Worm (Caenorhabditis elegans) whole organism, L3 larva: ENCODE measurements around the gene ltd-1.

Source experiments
- R02D3.7 ChIP-seq: fragments of 150-350 bp; optimal IDR thresholded peaks from 2 replicates; lab custom pipeline; 2014; ENCODE audit warnings: missing biosample characterization, missing genetic modification characterization
- ZK546.5 ChIP-seq: sonication (generic microtip); optimal IDR thresholded peaks from 2 replicates; lab custom pipeline; 2017; ENCODE audit warnings: missing biosample characterization, missing genetic modification characterization
- aly-2 ChIP-seq: fragments of 150-350 bp; optimal IDR thresholded peaks from 2 replicates; lab custom pipeline; 2014; ENCODE audit warnings: missing biosample characterization, missing genetic modification characterization
- ama-1 ChIP-seq: fragments of 150-350 bp; optimal IDR thresholded peaks from 2 replicates; lab custom pipeline; 2018
- ceh-16 ChIP-seq: sonication (generic microtip); optimal IDR thresholded peaks from 2 replicates; lab custom pipeline; 2017; ENCODE audit warnings: missing biosample characterization, missing genetic modification characterization
- daf-12 ChIP-seq: fragments of 150-350 bp; optimal IDR thresholded peaks from 2 replicates; lab custom pipeline; 2014; ENCODE audit warnings: missing biosample characterization, missing genetic modification reagents, missing genetic modification characterization
- egl-27 ChIP-seq: sonication (generic microtip); optimal IDR thresholded peaks from 4 replicates; lab custom pipeline; 2017; ENCODE audit warnings: missing biosample characterization, missing genetic modification reagents, missing genetic modification characterization
- egl-5 ChIP-seq: fragments of 150-350 bp; optimal IDR thresholded peaks from 2 replicates; lab custom pipeline; 2017; ENCODE audit warnings: missing biosample characterization, missing genetic modification reagents, missing genetic modification characterization, inconsistent platforms
- elt-1 ChIP-seq: fragments of 150-350 bp; optimal IDR thresholded peaks from 2 replicates; lab custom pipeline; 2014; ENCODE audit warnings: missing biosample characterization, missing genetic modification characterization
- elt-2 ChIP-seq: sonication (generic microtip); optimal IDR thresholded peaks from 2 replicates; lab custom pipeline; 2016; ENCODE audit warnings: missing genetic modification reagents, mild to moderate bottlenecking, missing genetic modification characterization, missing compliant biosample characterization
- elt-3 ChIP-seq, 3 experiments: fragments of 150-350 bp in 1 of 3; sonication (generic microtip) in 2 of 3; optimal IDR thresholded peaks; 2 replicates in 2 of 3; 4 replicates in 1 of 3; lab custom pipeline; 2014 to 2017; ENCODE audit warnings: missing biosample characterization in 3 of 3, missing genetic modification characterization in 3 of 3
- eor-1 ChIP-seq, 2 experiments: fragments of 150-350 bp; optimal IDR thresholded peaks; 2 replicates each; lab custom pipeline; 2014 to 2018; ENCODE audit warnings: missing biosample characterization in 2 of 2, missing genetic modification characterization in 2 of 2
- fos-1 ChIP-seq: fragments of 150-350 bp; optimal IDR thresholded peaks from 2 replicates; lab custom pipeline; 2014; ENCODE audit warnings: missing biosample characterization, missing genetic modification characterization
- jun-1 ChIP-seq: fragments of 150-350 bp; optimal IDR thresholded peaks from 2 replicates; lab custom pipeline; 2014; ENCODE audit warnings: missing biosample characterization, missing genetic modification reagents, missing genetic modification characterization
- lin-15B ChIP-seq: fragments of 150-350 bp; optimal IDR thresholded peaks from 2 replicates; lab custom pipeline; 2014; ENCODE audit warnings: missing biosample characterization, missing genetic modification characterization
- lin-39 ChIP-seq: fragments of 150-350 bp; optimal IDR thresholded peaks from 2 replicates; lab custom pipeline; 2018; ENCODE audit warnings: missing biosample characterization, missing genetic modification reagents, missing genetic modification characterization
- lsy-12 ChIP-seq: sonication (generic microtip); optimal IDR thresholded peaks from 2 replicates; lab custom pipeline; 2016; ENCODE audit warnings: mild to moderate bottlenecking, missing genetic modification characterization, missing compliant biosample characterization
- mml-1 ChIP-seq: fragments of 150-350 bp; sonication (generic microtip); optimal IDR thresholded peaks from 3 replicates; lab custom pipeline; 2014; ENCODE audit warnings: missing biosample characterization, missing genetic modification characterization
- nfya-1 ChIP-seq: sonication (generic microtip); optimal IDR thresholded peaks from 2 replicates; lab custom pipeline; 2017; ENCODE audit warnings: missing genetic modification characterization, mild to moderate bottlenecking, missing compliant biosample characterization, antibody characterized with exemption, moderate library complexity; ENCODE audit not compliant: insufficient read depth
- nhr-11 ChIP-seq: fragments of 150-350 bp; optimal IDR thresholded peaks from 2 replicates; lab custom pipeline; 2014; ENCODE audit warnings: missing biosample characterization, missing genetic modification characterization
- nhr-23 ChIP-seq: fragments of 150-350 bp; optimal IDR thresholded peaks from 2 replicates; lab custom pipeline; 2014; ENCODE audit warnings: missing biosample characterization, missing genetic modification reagents, missing genetic modification characterization
- nhr-237 ChIP-seq: fragments of 150-350 bp; optimal IDR thresholded peaks from 2 replicates; lab custom pipeline; 2014; ENCODE audit warnings: missing biosample characterization, missing genetic modification characterization
- nhr-25 ChIP-seq: sonication (generic microtip); optimal IDR thresholded peaks from 2 replicates; lab custom pipeline; 2017; ENCODE audit warnings: missing biosample characterization, missing genetic modification characterization
- nhr-43 ChIP-seq: sonication (generic microtip); optimal IDR thresholded peaks from 2 replicates; lab custom pipeline; 2016; ENCODE audit warnings: mild to moderate bottlenecking, missing genetic modification characterization, missing compliant biosample characterization; ENCODE audit not compliant: poor library complexity, severe bottlenecking
- nhr-76 ChIP-seq: fragments of 150-350 bp; sonication (generic microtip); optimal IDR thresholded peaks from 5 replicates; lab custom pipeline; 2014; ENCODE audit warnings: missing biosample characterization, missing genetic modification characterization
- nhr-77 ChIP-seq: fragments of 150-350 bp; optimal IDR thresholded peaks from 2 replicates; lab custom pipeline; 2014; ENCODE audit warnings: missing biosample characterization, missing genetic modification characterization
- pha-4 ChIP-seq: fragments of 150-350 bp; optimal IDR thresholded peaks from 2 replicates; lab custom pipeline; 2014; ENCODE audit warnings: missing biosample characterization, missing genetic modification reagents, missing genetic modification characterization
- sea-2 ChIP-seq: fragments of 150-350 bp; sonication (generic microtip); optimal IDR thresholded peaks from 4 replicates; lab custom pipeline; 2014; ENCODE audit warnings: missing biosample characterization, missing genetic modification reagents, missing genetic modification characterization
- skn-1 ChIP-seq: fragments of 150-350 bp; optimal IDR thresholded peaks from 2 replicates; lab custom pipeline; 2014; ENCODE audit warnings: missing biosample characterization, missing genetic modification characterization
- snpc-4 ChIP-seq: fragments of 150-350 bp; optimal IDR thresholded peaks from 2 replicates; lab custom pipeline; 2014; ENCODE audit warnings: missing biosample characterization, missing genetic modification characterization
- tbx-2 ChIP-seq: sonication (generic microtip); optimal IDR thresholded peaks from 2 replicates; lab custom pipeline; 2016; ENCODE audit warnings: mild to moderate bottlenecking, missing genetic modification characterization, missing compliant biosample characterization
- unc-62 ChIP-seq: fragments of 150-350 bp; sonication (generic microtip); optimal IDR thresholded peaks from 4 replicates; lab custom pipeline; 2014; ENCODE audit warnings: missing biosample characterization, missing genetic modification reagents, missing genetic modification characterization
- zag-1 ChIP-seq: fragments of 150-350 bp; optimal IDR thresholded peaks from 2 replicates; lab custom pipeline; 2014; ENCODE audit warnings: missing biosample characterization, missing genetic modification characterization

ltd-1 gene

DNA sequence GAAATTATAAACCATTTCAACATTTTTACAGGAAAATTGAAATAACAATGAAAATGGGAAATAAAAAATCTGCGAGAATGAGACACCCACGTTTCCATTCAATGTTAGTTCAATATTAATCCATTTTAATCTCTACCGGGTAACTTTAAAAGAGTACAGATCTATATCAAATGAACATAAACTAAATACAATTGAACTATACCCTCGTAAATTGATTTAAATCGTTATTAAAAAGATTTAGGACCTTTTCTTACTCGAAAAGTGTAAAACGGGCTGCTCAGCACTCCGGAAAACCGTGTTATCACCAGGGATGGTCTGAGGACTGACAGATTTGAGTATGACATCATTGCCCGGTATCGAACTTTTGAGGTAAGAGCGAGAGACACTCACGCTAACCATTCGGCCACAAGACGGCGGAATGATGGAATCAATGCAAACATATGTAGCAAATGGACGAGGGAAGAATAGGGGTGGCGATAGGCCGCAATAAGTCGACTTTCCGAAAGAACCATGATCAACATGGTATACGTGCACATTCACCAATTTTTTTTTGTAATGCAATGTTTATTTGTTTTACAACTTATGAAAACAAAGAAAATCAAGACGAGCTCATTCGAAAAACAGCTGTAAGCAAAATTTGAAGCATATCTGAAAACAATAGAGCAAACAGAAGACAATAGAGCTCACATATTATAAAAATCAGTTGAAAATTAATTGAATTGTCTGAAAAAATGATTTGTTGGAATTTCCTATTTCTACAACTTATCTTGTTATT, 14.6 kb upstream of the ltd-1 start, which contains the start of the genes chst-1 and C41C4.9:
Gene chst-1 (minus strand): TSS at position 51 of the 775 bp plus-strand sequence.
Gene C41C4.9 (plus strand): TSS at position 725 of the 775 bp plus-strand sequence.
- TF ChIP-seq nhr-11 (no peak), nhr-76 (no peak), nhr-237 (tag; lab: Kevin White, UChicago) (no peak), snpc-4 (no peak), elt-3 (tag; optimal IDR thresholded peaks at IDR 0.05; lab: Kevin White, UChicago) (peak in 1 of 3 experiments; percentile 79), jun-1 (tag; lab: Kevin White, UChicago) (no peak), fos-1 (tag; lab: Kevin White, UChicago) (no peak), skn-1 (tag; lab: Kevin White, UChicago) (peak; percentile 47), ceh-16 (tag; lab: Kevin White, UChicago) (peak; percentile 22), daf-12 (tag; lab: Kevin White, UChicago) (no peak), sea-2 (GFP tag; lab: Kevin White, UChicago) (no peak), zag-1 (tag; lab: Kevin White, UChicago) (no peak), ZK546.5 (tag; lab: Kevin White, UChicago) (no peak), mml-1 (no peak), nhr-23 (tag; lab: Kevin White, UChicago) (no peak), unc-62 (GFP tag; lab: Kevin White, UChicago) (no peak), lsy-12 (tag; lab: Kevin White, UChicago) (peak; percentile 76), nhr-43 (tag; lab: Kevin White, UChicago) (peak; percentile 83), elt-1 (tag; lab: Kevin White, UChicago) (no peak), aly-2 (tag; lab: Kevin White, UChicago) (no peak), egl-5 (tag; lab: Kevin White, UChicago) (peak; percentile 0), R02D3.7 (tag; lab: Kevin White, UChicago) (peak; percentile 21), tbx-2 (tag; lab: Kevin White, UChicago) (peak; percentile 61), nhr-25 (tag; lab: Kevin White, UChicago) (peak; percentile 75), ama-1 (lab: Kevin White, UChicago) (peak; percentile 6), eor-1 (tag; optimal IDR thresholded peaks at IDR 0.05; lab: Kevin White, UChicago) (no peak), nhr-77 (tag; lab: Kevin White, UChicago) (peak; percentile 83), nfya-1 (tag; lab: Kevin White, UChicago) (peak; percentile 52), lin-39 (peak; percentile 55), elt-2 (tag; lab: Kevin White, UChicago) (peak; percentile 60)

DNA sequence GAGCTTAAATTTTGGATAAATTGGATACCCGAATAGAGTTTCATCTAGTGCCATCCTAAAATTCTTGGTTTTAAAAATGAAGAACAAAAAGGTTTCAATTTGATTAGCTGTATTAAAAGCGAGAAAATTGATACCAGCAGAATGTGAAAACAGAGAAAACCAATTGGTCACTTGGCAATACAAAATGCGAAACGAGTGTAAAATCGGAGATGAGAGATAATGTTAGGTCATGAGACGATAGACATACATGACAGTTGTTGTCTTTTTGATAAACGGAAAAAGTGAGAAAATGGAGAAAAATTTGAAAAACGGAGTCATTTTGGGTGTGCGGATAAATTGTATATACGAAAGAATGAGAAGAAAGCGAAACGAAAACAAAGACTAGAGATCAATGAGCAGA, 12.4 kb upstream of the ltd-1 start, which contains the start of gene sfxn-5:
Gene sfxn-5 (minus strand): TSS at position 55 of the 400 bp plus-strand sequence.
- TF ChIP-seq pha-4 (no peak), nfya-1 (tag; lab: Kevin White, UChicago) (peak; percentile 33), elt-2 (tag; lab: Kevin White, UChicago) (peak; percentile 17)

DNA sequence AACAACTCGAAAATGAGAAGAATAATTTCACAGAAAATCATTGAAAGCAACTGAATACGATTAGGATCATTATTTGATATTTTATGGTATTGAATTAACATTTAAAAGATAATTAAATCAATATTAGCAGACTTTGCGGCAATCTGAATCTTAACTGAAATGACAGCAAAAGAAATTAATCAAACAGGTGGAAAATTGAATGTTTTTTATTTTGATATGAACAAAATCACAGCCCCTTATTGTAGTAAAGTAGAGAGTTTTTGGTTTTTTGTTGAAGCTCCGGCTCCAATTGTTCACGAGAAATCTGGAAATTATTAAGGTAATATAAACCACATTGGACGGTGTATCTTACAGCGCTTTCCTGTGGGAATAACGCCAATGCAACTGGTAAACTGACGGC, 9.5 kb upstream of the ltd-1 start, which contains the start of gene sre-2:
Gene sre-2 (minus strand): TSS at position 101 of the 400 bp plus-strand sequence.
- TF ChIP-seq fos-1 (tag; lab: Kevin White, UChicago) = no peak

DNA sequence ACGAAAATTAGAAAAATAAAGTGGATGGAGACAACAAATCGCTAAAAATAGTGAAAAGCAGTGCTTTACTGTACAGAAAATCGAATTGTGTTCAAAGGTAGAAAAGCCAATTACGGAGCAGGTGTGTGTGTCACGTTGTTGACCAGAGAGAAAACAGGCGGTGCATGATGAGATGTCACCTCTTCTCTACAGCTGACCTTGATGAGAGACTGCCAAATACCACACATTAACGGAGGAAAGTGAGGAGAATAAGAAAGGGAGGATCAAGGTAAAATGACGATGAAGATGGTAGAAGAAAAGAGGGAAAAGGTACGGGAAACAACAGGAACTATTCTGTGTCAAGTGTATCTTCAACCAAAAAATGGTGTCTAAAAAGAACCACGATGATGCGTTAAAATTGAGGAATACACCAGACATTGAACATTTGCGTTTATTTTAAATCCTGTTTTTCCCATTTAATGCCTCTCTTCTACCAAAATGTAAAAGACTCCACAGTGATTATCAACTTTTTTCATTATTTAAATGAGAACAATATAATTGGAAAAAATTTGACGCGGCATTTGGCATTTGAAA, 6.7 kb upstream of the ltd-1 start:
- TF ChIP-seq nhr-25 (tag; lab: Kevin White, UChicago) (peak; percentile 66), nhr-23 (tag; lab: Kevin White, UChicago) (peak; percentile 23), egl-27 (tag; lab: Kevin White, UChicago) (no peak)

DNA sequence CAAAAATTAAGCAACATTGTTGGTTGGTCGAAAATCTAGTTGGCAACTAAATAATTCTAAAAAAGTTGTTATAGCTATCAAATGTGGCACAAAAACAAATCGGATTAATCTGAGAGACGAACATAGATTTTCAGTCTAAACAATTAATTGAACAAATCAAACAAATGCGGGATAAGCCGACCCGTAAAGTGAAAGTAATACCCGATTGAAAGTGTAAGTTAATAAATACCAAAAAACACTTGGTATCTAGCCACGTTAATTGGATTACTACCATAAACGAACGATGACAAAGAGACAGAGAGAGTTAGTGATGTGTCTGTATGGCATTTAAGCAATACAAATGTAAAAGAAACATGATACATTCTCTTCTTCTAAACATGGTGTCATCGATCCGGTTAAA, 1.4 kb upstream of the ltd-1 start:
- no peak for TF ChIP-seq lsy-12 (tag; lab: Kevin White, UChicago)
- TF ChIP-seq nhr-77 (tag; lab: Kevin White, UChicago) = no peak
- peak; percentile 41 for TF ChIP-seq nhr-25 (tag; lab: Kevin White, UChicago)
- TF ChIP-seq lin-15B (tag; lab: Kevin White, UChicago) = no peak
